Worm (Caenorhabditis elegans): ENCODE results near the gene noah-2.

DNA sequence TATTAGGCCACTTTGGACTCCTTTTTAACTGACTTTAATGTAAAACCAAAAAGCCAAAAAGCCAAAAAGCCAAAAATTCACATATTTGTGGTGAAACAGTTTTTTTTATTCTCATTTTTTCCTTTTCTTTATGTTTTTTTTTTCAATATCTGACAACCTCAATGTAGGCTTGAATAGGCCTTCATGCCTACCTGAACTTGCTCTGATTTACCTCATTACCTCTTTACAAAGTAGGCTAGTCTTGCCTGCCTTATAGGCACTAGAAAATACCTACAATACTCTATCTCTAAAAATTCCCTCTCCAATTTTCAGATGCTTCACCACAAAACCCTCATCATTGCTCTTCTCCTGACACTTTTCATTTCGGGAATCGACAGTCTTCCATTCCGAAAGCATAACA lies 15.2 kb downstream of the noah-2 start, which contains the start of gene ins-34:
- TF ChIP-seq efl-1 (optimal IDR thresholded peaks at IDR 0.05) (no peak), efl-1 (GFP tag; optimal IDR thresholded peaks at IDR 0.05 in 1 of 2) (no peak), aly-2 (tag; optimal IDR thresholded peaks at IDR 0.05) (no peak), mdl-1 (tag; optimal IDR thresholded peaks at IDR 0.05) (no peak), snpc-4 (tag; optimal IDR thresholded peaks at IDR 0.05) (no peak), efl-3 (GFP tag; optimal IDR thresholded peaks at IDR 0.05) (no peak), fos-1 (tag; optimal IDR thresholded peaks at IDR 0.05) (no peak), nhr-11 (tag; optimal IDR thresholded peaks at IDR 0.05) (no peak), nhr-28 (tag; optimal IDR thresholded peaks at IDR 0.05) (no peak)
